Worm (Caenorhabditis elegans): ENCODE measurements around the gene rrc-1.

DNA sequence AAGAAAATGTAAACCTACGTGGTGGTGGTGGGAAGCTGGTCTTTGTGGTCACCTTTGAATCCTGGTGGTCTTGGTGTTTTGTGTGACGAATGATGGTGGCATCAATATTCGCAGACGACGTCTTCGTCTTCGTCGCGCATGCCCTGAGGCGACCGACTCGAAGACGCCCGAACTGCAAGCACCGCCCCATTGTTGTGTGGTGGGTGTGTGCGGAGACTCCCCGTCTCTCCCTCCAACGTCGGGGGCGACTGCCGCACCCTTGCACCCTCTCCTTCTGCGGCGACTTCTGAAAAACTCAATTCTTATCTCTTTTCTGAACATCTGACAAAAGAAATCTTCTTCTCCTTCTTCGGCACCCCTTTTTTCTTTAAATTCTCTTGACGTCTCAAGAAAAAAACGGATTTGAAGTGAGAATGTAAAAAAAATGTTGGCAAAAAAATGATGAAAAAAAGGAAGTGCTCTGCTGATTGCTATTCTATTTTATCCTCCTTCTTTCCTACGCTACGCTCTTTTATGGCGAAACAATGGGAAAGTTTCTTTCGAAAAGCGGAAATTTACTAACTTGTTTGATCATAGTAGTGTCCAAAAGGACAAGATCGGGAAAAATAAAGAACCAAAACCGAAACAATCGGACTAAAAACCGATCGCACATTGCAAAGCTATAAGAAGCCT is 23.6 kb downstream of the rrc-1 start, which contains the start of gene lgc-47:
- TF ChIP-seq W03F9.2 (tag; optimal IDR thresholded peaks at IDR 0.05) (no peak), him-1 (tag; optimal IDR thresholded peaks at IDR 0.05) (no peak), dao-5 (tag; optimal IDR thresholded peaks at IDR 0.05) (no peak)

Data from whole organism, L4/young adult.